Fruit fly (Drosophila melanogaster) whole organism, pupa: ENCODE results near the gene Act5C.

Experiments
- CG12605 ChIP-seq: fragments of 200-800 bp; sonication (Bioruptor generic); IDR thresholded peaks from 2 replicates; pipeline ENCODE4 v1.3.6; 2022; ENCODE audit warnings: missing biosample characterization, missing genetic modification characterization
- CG13204 ChIP-seq: fragments of 200-800 bp; sonication (Bioruptor generic); optimal IDR thresholded peaks from 2 replicates; lab custom pipeline; 2018; ENCODE audit warnings: missing biosample characterization, mild to moderate bottlenecking, missing genetic modification characterization, moderate library complexity
- CG14655 ChIP-seq: fragments of 200-800 bp; sonication (Bioruptor generic); optimal IDR thresholded peaks from 3 replicates; lab custom pipeline; 2017; ENCODE audit warnings: mild to moderate bottlenecking, missing biosample characterization, missing genetic modification reagents, missing genetic modification characterization
- CG17806 ChIP-seq: fragments of 200-800 bp; sonication (Bioruptor generic); optimal IDR thresholded peaks from 2 replicates; lab custom pipeline; 2018; ENCODE audit warnings: missing biosample characterization, mild to moderate bottlenecking, missing genetic modification characterization, moderate library complexity
- CG32121 ChIP-seq: fragments of 200-800 bp; sonication (Bioruptor generic); IDR thresholded peaks from 2 replicates; pipeline ENCODE4 v1.3.6; 2022; ENCODE audit warnings: missing biosample characterization, missing genetic modification characterization
- CG4496 ChIP-seq: fragments of 200-800 bp; sonication (Bioruptor generic); IDR thresholded peaks from 3 replicates; pipeline ENCODE4 v1.3.6; 2022; ENCODE audit warnings: missing biosample characterization, missing genetic modification characterization
- D1 ChIP-seq: fragments of 200-800 bp; sonication (Bioruptor generic); optimal IDR thresholded peaks from 2 replicates; lab custom pipeline; 2018; ENCODE audit warnings: missing biosample characterization, mild to moderate bottlenecking, missing genetic modification characterization, moderate library complexity
- EcR ChIP-seq: fragments of 200-800 bp; sonication (Bioruptor generic); optimal IDR thresholded peaks from 3 replicates; lab custom pipeline; 2019; ENCODE audit warnings: missing biosample characterization, missing genetic modification characterization, mild to moderate bottlenecking, moderate library complexity, missing genetic modification reagents
- Ets98B ChIP-seq: fragments of 200-800 bp; sonication (Bioruptor generic); IDR thresholded peaks from 2 replicates; pipeline ENCODE4 v1.3.6; 2022; ENCODE audit warnings: missing biosample characterization, missing genetic modification characterization
- Pif1A ChIP-seq: fragments of 200-800 bp; sonication (Bioruptor generic); optimal IDR thresholded peaks from 3 replicates; lab custom pipeline; 2016; ENCODE audit warnings: missing biosample characterization, missing genetic modification characterization
- fd96Ca ChIP-seq: fragments of 200-800 bp; sonication (Bioruptor generic); IDR thresholded peaks from 3 replicates; pipeline ENCODE4 v1.3.6; 2022; ENCODE audit warnings: missing biosample characterization, missing genetic modification characterization

DNA sequence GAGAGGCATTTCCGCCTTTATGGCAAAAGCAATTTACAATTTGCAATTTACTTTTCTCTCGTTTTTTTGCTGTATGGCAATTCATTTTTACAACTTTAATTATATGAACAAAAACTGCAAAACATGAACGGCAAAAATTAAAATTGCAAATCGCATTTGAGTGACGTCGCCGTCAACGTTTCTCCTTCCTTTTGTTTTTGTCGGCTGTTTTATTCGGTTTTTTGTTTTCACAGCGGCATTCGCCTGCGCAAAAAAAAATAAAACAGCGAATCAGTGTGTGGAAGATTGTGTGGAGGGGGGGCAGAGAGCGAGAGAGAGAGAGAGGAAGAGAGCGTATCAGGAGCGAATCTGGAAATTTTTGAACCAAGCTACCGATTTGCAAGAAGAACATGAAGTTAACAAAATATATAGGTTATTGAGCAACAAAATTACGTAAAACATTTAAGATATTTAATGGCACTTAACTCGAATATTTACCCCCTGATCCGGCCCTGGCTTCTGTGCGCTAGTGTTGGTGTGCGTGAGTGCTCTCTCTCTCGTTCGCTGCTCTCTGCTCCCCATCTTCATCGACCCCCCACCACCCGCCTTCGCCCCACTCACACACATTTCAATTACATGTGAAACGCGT, 18.0 kb downstream of the Act5C start:
- TF ChIP-seq CG32121 (peak; percentile 100), D1 (peak; percentile 98), CG17806 (tag; lab: Kevin White, UChicago) (peak; percentile 99), Pif1A (GFP tag; lab: Kevin White, UChicago) (peak; percentile 99), Ets98B (GFP tag; lab: Robert Waterston, UW) (peak; percentile 100), EcR (peak; percentile 92), fd96Ca (peak; percentile 100), CG14655 (GFP tag; lab: Kevin White, UChicago) (peak; percentile 100), CG13204 (GFP tag; lab: Kevin White, UChicago) (peak; percentile 98), CG12605 (peak; percentile 99), CG4496 (peak; percentile 100)
